Worm (Caenorhabditis elegans): ENCODE results near the gene efk-1.

The efk-1 gene

DNA sequence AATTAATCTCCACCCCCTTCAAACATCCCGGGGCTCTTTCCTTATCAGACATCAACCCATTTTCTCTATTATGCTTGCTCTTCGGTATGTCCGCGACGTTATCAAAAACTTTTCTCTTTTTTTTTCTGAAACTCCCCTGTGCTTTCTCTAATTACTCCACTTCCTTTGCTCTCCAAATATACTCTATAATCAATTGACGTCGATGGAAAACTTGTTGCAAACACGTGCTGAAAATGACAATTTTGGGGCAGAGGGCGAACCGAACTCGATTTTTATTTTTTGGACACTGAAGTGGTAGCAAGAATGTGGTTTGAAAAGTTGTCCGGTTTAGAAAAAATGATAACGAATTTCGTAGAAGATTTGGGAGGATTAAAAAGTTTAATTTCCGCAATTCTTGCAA lies 10.7 kb upstream of the efk-1 start:
- TF ChIP-seq T22C8.4 (GFP tag; IDR thresholded peaks at IDR 0.05) (no peak), tab-1 (GFP tag; IDR thresholded peaks at IDR 0.05) (no peak), flt-1 (GFP tag; IDR thresholded peaks at IDR 0.05) (no peak), ztf-23 (GFP tag; IDR thresholded peaks at IDR 0.05) (no peak), ztf-29 (GFP tag; IDR thresholded peaks at IDR 0.05) (no peak), klf-2 (GFP tag; conservative IDR thresholded peaks at IDR 0.05) (no peak)

DNA sequence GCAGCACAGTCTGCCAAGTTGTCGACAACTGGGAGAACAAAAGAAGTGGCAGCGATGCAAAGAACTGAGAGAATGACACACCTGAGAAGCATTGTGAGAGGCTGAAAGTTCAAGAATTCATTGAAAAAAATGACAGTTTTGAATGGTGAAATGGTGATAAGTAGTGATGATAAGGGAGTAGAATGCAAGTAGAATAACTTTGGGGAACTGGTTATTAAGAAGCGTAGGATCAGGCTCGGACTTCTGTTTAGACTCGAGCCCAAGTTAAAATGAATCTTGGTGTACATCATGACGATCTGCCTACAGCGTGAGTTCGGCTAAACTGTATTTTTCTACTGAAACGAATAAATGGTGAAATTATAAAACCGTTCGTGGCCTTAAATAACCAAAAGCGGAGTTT lies 10.2 kb upstream of the efk-1 start, which contains the start of gene F42A10.7:
Gene F42A10.7 (minus strand): TSS at position 101 of the 400 bp plus-strand sequence.
- TF ChIP-seq ztf-29 (GFP tag; IDR thresholded peaks at IDR 0.05) = no peak
- no peak for TF ChIP-seq tab-1 (GFP tag; IDR thresholded peaks at IDR 0.05)
- no peak for TF ChIP-seq cog-1 (tag; optimal IDR thresholded peaks at IDR 0.05)
- no peak for TF ChIP-seq T22C8.4 (GFP tag; IDR thresholded peaks at IDR 0.05)
- no peak for TF ChIP-seq ztf-23 (GFP tag; IDR thresholded peaks at IDR 0.05)
- TF ChIP-seq flt-1 (GFP tag; IDR thresholded peaks at IDR 0.05) = no peak
- no peak for TF ChIP-seq klf-2 (GFP tag; conservative IDR thresholded peaks at IDR 0.05)
- no peak for TF ChIP-seq ref-1 (GFP tag; conservative IDR thresholded peaks at IDR 0.05)
- no peak for TF ChIP-seq med-1 (GFP tag; optimal IDR thresholded peaks at IDR 0.05; ENCODE audit: insufficient read depth)

DNA sequence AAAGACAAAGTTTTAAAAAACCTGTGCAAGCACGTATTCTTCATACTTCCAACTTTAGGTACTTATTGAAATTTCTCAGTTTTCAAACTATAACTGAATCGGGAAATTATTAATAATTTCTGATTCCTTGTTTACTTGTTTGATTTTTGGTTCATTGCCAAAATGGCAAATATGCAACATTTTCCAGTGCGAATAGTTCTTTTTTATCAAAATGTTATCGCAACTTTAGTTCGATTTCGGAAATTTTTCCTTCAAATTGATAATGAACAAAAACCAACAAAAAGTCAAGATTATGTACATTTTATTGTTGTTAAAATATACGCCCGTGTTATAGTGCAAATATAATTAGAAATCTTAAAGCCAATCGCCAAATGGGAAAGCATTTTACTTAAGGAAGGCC lies 9.3 kb upstream of the efk-1 start:
- TF ChIP-seq med-1 (GFP tag; optimal IDR thresholded peaks at IDR 0.05; ENCODE audit: insufficient read depth) (no peak), ztf-23 (GFP tag; IDR thresholded peaks at IDR 0.05) (no peak), flt-1 (GFP tag; IDR thresholded peaks at IDR 0.05) (no peak), T22C8.4 (GFP tag; IDR thresholded peaks at IDR 0.05) (no peak), ref-1 (GFP tag; conservative IDR thresholded peaks at IDR 0.05) (no peak), ztf-29 (GFP tag; IDR thresholded peaks at IDR 0.05) (no peak)

DNA sequence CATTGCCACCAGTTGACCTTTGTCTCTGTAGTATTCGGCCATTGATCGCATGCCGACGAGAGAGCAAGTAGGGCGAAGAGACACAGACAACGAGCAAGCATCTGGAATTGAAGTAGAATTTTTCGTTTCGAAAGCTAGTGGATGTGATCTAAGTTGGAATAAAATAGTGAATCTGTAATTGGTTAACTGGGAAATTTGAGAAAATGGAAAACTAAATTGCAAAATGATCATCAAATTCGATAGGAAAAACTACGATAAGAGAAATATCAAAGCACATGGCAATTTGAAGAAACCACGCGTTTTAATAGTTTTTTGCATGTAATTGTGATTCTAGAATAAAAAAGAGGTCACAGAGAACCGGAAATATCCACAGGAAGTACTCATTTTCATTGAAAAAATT lies 8.4 kb upstream of the efk-1 start, which contains the start of gene F42A10.6:
Gene F42A10.6 (minus strand): TSS at position 101 of the 400 bp plus-strand sequence.
- TF ChIP-seq T22C8.4 (GFP tag; IDR thresholded peaks at IDR 0.05) = no peak
- TF ChIP-seq ztf-23 (GFP tag; IDR thresholded peaks at IDR 0.05) = no peak
- no peak for TF ChIP-seq med-1 (GFP tag; optimal IDR thresholded peaks at IDR 0.05; ENCODE audit: insufficient read depth)
- no peak for TF ChIP-seq tab-1 (GFP tag; IDR thresholded peaks at IDR 0.05)
- no peak for TF ChIP-seq klf-2 (GFP tag; conservative IDR thresholded peaks at IDR 0.05)
- no peak for TF ChIP-seq ztf-29 (GFP tag; IDR thresholded peaks at IDR 0.05)
- no peak for TF ChIP-seq ref-1 (GFP tag; conservative IDR thresholded peaks at IDR 0.05)

DNA sequence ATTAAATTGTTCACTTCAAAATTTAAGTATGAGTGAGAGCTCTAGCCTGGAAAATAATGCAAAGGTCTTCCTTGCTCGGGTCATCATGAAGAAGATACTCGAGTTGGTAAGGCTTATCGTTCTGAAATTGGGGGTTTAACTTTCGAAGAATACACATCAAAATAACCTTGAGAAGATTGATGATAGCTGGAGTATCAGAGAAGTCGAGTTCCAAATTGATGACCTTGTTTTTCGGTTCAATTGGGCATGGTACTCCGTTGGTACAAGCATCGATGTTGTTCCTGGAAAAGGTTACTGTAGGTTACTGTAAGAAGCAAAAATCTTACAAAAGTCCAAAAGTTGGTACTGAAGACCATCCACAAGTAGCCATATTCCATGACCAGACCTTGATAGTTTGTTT lies 7.8 kb upstream of the efk-1 start:
- TF ChIP-seq ztf-29 (GFP tag; IDR thresholded peaks at IDR 0.05) (no peak), flt-1 (GFP tag; IDR thresholded peaks at IDR 0.05) (no peak), ztf-23 (GFP tag; IDR thresholded peaks at IDR 0.05) (no peak), cog-1 (tag; optimal IDR thresholded peaks at IDR 0.05) (no peak), ref-1 (GFP tag; conservative IDR thresholded peaks at IDR 0.05) (no peak), klf-2 (GFP tag; conservative IDR thresholded peaks at IDR 0.05) (no peak), T22C8.4 (GFP tag; IDR thresholded peaks at IDR 0.05) (no peak), med-1 (GFP tag; optimal IDR thresholded peaks at IDR 0.05; ENCODE audit: insufficient read depth) (no peak), tab-1 (GFP tag; IDR thresholded peaks at IDR 0.05) (no peak)

DNA sequence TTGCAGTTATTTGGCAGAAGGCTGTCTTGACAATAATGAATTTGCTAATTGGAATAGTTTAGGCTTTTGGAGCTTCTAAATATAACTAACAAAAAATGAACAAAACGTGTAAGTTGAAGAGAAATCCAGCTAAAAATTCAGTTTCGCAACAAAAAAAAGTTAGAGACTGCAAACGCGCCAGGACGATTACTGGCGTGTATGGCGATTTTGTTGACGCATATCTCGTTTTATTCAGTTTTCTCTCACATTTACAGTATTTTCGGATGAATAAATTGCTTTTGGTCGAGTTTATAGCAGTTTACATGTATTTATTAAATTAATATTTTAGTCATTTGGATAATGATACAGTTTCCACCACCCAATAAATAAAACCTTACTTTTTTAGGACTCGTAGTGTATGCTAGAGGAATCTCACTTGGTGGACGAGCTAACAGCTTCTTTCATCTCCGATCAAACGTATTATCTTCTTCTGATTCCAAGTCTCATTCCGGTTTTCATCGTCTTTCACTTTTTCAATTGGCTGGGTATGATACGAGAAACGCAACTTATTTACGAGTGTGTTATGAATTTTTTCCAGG lies 4.8 kb upstream of the efk-1 start, which contains the start of the genes abcf-3 and F42A10.5:
Gene abcf-3 (plus strand): TSS at position 384 of the 578 bp plus-strand sequence.
Gene F42A10.5 (minus strand): TSS at position 458 of the 578 bp plus-strand sequence.
- TF ChIP-seq flt-1 (GFP tag; IDR thresholded peaks at IDR 0.05) (0 out of 2 replicates have a peak, but pooled peaks have one; percentile 45), cog-1 (tag; optimal IDR thresholded peaks at IDR 0.05) (no peak), T22C8.4 (GFP tag; IDR thresholded peaks at IDR 0.05) (no peak), tab-1 (GFP tag; IDR thresholded peaks at IDR 0.05) (no peak), med-1 (GFP tag; optimal IDR thresholded peaks at IDR 0.05; ENCODE audit: insufficient read depth) (no peak), ztf-23 (GFP tag; IDR thresholded peaks at IDR 0.05) (no peak)

DNA sequence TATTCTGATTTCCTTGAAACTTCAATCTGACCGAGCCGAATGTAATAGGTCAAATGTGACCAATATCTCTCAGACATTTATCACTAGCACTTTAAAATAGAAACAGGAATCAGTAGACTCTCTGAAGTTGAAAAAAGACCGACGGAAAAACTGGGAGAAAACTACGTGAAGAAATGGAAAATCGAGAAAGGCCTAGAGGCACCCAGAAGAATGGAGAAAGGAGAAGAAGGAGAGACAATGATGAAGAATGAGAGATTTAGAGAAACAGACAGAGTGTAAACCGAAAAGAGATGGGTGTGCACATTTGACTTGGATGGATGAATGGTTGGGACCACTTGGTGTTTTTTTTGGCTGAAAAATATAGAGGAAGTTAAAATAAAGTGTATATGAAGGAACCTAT lies 1.7 kb upstream of the efk-1 start:
- no peak for TF ChIP-seq tab-1 (GFP tag; IDR thresholded peaks at IDR 0.05)
- TF ChIP-seq med-1 (GFP tag; optimal IDR thresholded peaks at IDR 0.05; ENCODE audit: insufficient read depth) = no peak
- TF ChIP-seq ref-1 (GFP tag; conservative IDR thresholded peaks at IDR 0.05) = no peak
- TF ChIP-seq flt-1 (GFP tag; IDR thresholded peaks at IDR 0.05) = no peak
- TF ChIP-seq cog-1 (tag; optimal IDR thresholded peaks at IDR 0.05) = no peak
- no peak for TF ChIP-seq T22C8.4 (GFP tag; IDR thresholded peaks at IDR 0.05)
- no peak for TF ChIP-seq klf-2 (GFP tag; conservative IDR thresholded peaks at IDR 0.05)
- no peak for TF ChIP-seq ztf-29 (GFP tag; IDR thresholded peaks at IDR 0.05)
- TF ChIP-seq ztf-23 (GFP tag; IDR thresholded peaks at IDR 0.05) = no peak

DNA sequence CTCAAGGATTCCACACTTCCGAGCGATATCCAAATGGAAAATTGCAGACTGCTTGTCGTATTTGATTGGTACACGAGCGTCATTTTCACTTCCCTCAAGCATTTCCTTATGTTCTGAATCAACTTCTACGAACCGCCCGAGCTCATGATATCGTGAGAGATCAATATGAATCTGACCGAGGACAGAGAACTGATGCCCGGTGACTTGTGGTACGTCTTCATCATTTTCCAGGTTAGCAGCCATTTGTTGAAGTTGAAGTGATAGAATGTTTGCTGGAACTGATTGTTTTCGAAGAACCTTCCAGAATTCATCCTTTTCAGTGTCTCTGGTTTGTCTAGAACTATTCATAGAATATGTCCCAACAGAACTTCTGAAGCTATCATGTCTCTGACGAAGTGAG lies 1.7 kb downstream of the efk-1 start:
- no peak for TF ChIP-seq ztf-29 (GFP tag; IDR thresholded peaks at IDR 0.05)
- no peak for TF ChIP-seq cog-1 (tag; optimal IDR thresholded peaks at IDR 0.05)
- TF ChIP-seq ztf-23 (GFP tag; IDR thresholded peaks at IDR 0.05) = no peak
- TF ChIP-seq tab-1 (GFP tag; IDR thresholded peaks at IDR 0.05) = no peak
- no peak for TF ChIP-seq klf-2 (GFP tag; conservative IDR thresholded peaks at IDR 0.05)
- TF ChIP-seq med-1 (GFP tag; optimal IDR thresholded peaks at IDR 0.05; ENCODE audit: insufficient read depth) = no peak
- TF ChIP-seq flt-1 (GFP tag; IDR thresholded peaks at IDR 0.05) = no peak
- TF ChIP-seq ref-1 (GFP tag; conservative IDR thresholded peaks at IDR 0.05) = no peak
- no peak for TF ChIP-seq T22C8.4 (GFP tag; IDR thresholded peaks at IDR 0.05)

DNA sequence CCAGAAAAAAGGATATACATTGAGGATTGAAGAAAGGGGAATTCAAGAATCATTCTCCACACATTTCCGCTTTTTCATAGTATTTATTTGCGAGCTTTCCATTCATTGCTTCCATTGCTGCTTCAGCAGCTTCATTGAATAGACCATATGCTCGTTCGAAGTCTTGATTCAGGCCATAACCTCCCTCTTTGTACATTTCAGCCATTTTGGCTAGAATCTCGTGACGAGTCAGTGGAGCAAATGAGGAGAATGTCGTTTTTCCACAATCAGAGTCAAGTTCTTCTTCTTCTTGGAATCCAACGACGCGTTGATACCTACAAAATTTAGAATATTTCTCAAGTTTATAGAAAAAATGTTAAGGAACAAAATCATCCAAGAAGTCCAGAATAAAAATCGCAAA lies 3.1 kb downstream of the efk-1 start:
- TF ChIP-seq ztf-23 (GFP tag; IDR thresholded peaks at IDR 0.05) = no peak
- no peak for TF ChIP-seq cog-1 (tag; optimal IDR thresholded peaks at IDR 0.05)
- TF ChIP-seq med-1 (GFP tag; optimal IDR thresholded peaks at IDR 0.05; ENCODE audit: insufficient read depth) = no peak
- TF ChIP-seq T22C8.4 (GFP tag; IDR thresholded peaks at IDR 0.05) = no peak
- no peak for TF ChIP-seq klf-2 (GFP tag; conservative IDR thresholded peaks at IDR 0.05)
- no peak for TF ChIP-seq ztf-29 (GFP tag; IDR thresholded peaks at IDR 0.05)
- no peak for TF ChIP-seq ref-1 (GFP tag; conservative IDR thresholded peaks at IDR 0.05)
- no peak for TF ChIP-seq flt-1 (GFP tag; IDR thresholded peaks at IDR 0.05)
- TF ChIP-seq tab-1 (GFP tag; IDR thresholded peaks at IDR 0.05) = no peak

Data from whole organism, midembryonic.